Fruit fly (Drosophila melanogaster): ENCODE results near the gene Lcp65Ag2.
"Not testable (repeated sequence)": the region's sequence is repeated elsewhere in the genome, so short reads cannot be mapped to it uniquely, and the experiment has no call there.

Gene Lcp65Ag2

dm6 chr3L:6133546-6133945, at the start of gene Lcp65Ag2:
Gene Lcp65Ag2, minus strand, starts transcription at chr3L:6133593.
- TF ChIP-seq psq (optimal IDR thresholded peaks at IDR 0.05) (no peak), ttk (optimal IDR thresholded peaks at IDR 0.05) (no peak), Myc (optimal IDR thresholded peaks at IDR 0.05) (no peak), Sin3A (optimal IDR thresholded peaks at IDR 0.05) (no peak), h (optimal IDR thresholded peaks at IDR 0.05) (no peak), insv (optimal IDR thresholded peaks at IDR 0.05) (no peak)

- TF ChIP-seq h (optimal IDR thresholded peaks at IDR 0.05) (no peak), insv (optimal IDR thresholded peaks at IDR 0.05) (no peak)
Observed at dm6 chr3L:6181776-6182175, 48.4 kb upstream of the Lcp65Ag2 start, which contains the start of gene CG10274. Gene CG10274, minus strand, starts transcription at chr3L:6181829.

- TF ChIP-seq ttk (optimal IDR thresholded peaks at IDR 0.05) (no peak), h (optimal IDR thresholded peaks at IDR 0.05) (no peak), psq (optimal IDR thresholded peaks at IDR 0.05) (no peak), Myc (optimal IDR thresholded peaks at IDR 0.05) (no peak), Sin3A (optimal IDR thresholded peaks at IDR 0.05) (no peak), insv (optimal IDR thresholded peaks at IDR 0.05) (no peak)
Observed at dm6 chr3L:6173826-6174255, 40.4 kb upstream of the Lcp65Ag2 start, which contains the start of the genes fmt and CG7376. Gene fmt, minus strand, starts transcription at chr3L:6173880. Gene CG7376, plus strand, starts transcription at chr3L:6174248.

DNA sequence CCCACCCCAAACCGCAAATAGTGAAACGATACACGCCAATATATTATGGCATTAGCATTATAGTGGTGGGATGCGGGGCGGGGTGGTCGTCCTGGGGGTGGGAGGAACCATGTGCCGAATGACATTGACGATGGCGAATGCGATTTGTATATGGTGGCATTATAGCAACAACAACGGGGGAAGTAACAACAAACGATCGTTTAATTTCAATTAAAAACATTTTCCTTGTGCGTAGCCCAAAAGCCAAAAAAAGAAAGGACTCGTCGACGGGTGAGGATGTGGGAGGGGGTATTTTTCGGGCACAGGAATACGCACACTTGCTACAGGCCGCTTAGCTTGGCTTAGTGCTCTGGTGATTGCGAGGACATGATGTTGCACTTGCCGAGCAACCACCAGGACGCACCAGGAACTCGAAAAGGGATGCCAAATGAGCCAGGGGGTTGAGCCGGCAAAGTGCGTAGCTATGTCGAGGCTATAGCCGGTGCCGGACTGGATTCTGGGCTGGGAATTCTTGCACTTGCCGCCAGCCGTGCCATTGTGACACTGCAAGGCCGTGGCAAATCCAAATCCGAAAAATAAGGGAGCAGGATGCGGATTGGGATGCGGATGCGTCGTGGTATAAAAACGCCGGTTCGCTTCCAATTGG, 29.2 kb upstream of the Lcp65Ag2 start, which contains the start of gene Prdm13:
Gene Prdm13 (plus strand): TSS at position 645 of the 646 bp plus-strand sequence.
- no peak for TF ChIP-seq psq (optimal IDR thresholded peaks at IDR 0.05)

- TF ChIP-seq Myc (optimal IDR thresholded peaks at IDR 0.05): no peak
- TF ChIP-seq psq (optimal IDR thresholded peaks at IDR 0.05): no peak
- no peak for TF ChIP-seq insv (optimal IDR thresholded peaks at IDR 0.05)
- TF ChIP-seq ttk (optimal IDR thresholded peaks at IDR 0.05): no peak
- no peak for TF ChIP-seq Sin3A (optimal IDR thresholded peaks at IDR 0.05)
- no peak for TF ChIP-seq h (optimal IDR thresholded peaks at IDR 0.05)
Observed at dm6 chr3L:6161997-6162396, 28.6 kb upstream of the Lcp65Ag2 start.

dm6 chr3L:6160514-6160913, 27.1 kb upstream of the Lcp65Ag2 start, which contains the start of gene Cpr65Az:
Gene Cpr65Az, plus strand, starts transcription at chr3L:6160814.
- TF ChIP-seq psq (optimal IDR thresholded peaks at IDR 0.05): no peak
- no peak for TF ChIP-seq insv (optimal IDR thresholded peaks at IDR 0.05)
- no peak for TF ChIP-seq Myc (optimal IDR thresholded peaks at IDR 0.05)
- no peak for TF ChIP-seq h (optimal IDR thresholded peaks at IDR 0.05)
- TF ChIP-seq ttk (optimal IDR thresholded peaks at IDR 0.05): no peak
- no peak for TF ChIP-seq Sin3A (optimal IDR thresholded peaks at IDR 0.05)

- TF ChIP-seq Sin3A (optimal IDR thresholded peaks at IDR 0.05) (no peak), insv (optimal IDR thresholded peaks at IDR 0.05) (no peak), h (optimal IDR thresholded peaks at IDR 0.05) (no peak), Myc (optimal IDR thresholded peaks at IDR 0.05) (no peak), ttk (optimal IDR thresholded peaks at IDR 0.05) (no peak), psq (optimal IDR thresholded peaks at IDR 0.05) (no peak)
Observed at dm6 chr3L:6159863-6160262, 26.5 kb upstream of the Lcp65Ag2 start.

DNA sequence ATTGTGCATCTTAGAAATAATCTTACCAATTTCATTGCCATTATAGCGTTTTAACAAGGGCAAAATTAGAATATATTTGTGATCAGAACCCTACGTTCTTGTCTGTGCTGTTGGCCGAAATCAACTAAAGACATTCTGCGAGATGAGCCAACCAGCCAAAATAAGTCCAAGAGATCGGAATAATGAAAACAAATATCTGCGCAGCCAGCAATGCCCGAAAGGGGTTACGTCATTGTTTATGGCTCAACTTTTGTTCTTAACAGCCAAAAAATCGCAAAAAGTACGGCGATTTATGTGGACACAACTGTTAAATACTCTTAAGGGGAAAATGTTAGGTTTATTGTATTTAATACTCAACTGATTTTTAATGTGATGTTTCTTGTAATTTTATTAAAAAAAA, 25.1 kb upstream of the Lcp65Ag2 start, which contains the start of gene Cpr65Ay:
Gene Cpr65Ay (minus strand): TSS at position 101 of the 400 bp plus-strand sequence.
- TF ChIP-seq h (optimal IDR thresholded peaks at IDR 0.05): no peak
- no peak for TF ChIP-seq psq (optimal IDR thresholded peaks at IDR 0.05)
- TF ChIP-seq ttk (optimal IDR thresholded peaks at IDR 0.05): no peak
- TF ChIP-seq Sin3A (optimal IDR thresholded peaks at IDR 0.05): no peak
- no peak for TF ChIP-seq insv (optimal IDR thresholded peaks at IDR 0.05)
- TF ChIP-seq Myc (optimal IDR thresholded peaks at IDR 0.05): no peak

- TF ChIP-seq h (optimal IDR thresholded peaks at IDR 0.05) (no peak), psq (optimal IDR thresholded peaks at IDR 0.05) (no peak), ttk (optimal IDR thresholded peaks at IDR 0.05) (no peak), Sin3A (optimal IDR thresholded peaks at IDR 0.05) (no peak), Myc (optimal IDR thresholded peaks at IDR 0.05) (no peak), insv (optimal IDR thresholded peaks at IDR 0.05) (no peak)
Observed at dm6 chr3L:6157327-6158032, 24.1 kb upstream of the Lcp65Ag2 start, which contains the start of gene CG13297. Gene CG13297, minus strand, starts transcription at chr3L:6157377.

dm6 chr3L:6154951-6155394, 21.6 kb upstream of the Lcp65Ag2 start:
- no peak for TF ChIP-seq ttk (optimal IDR thresholded peaks at IDR 0.05)
- TF ChIP-seq insv (optimal IDR thresholded peaks at IDR 0.05): no peak
- no peak for TF ChIP-seq h (optimal IDR thresholded peaks at IDR 0.05)
- no peak for TF ChIP-seq Sin3A (optimal IDR thresholded peaks at IDR 0.05)
- no peak for TF ChIP-seq Myc (optimal IDR thresholded peaks at IDR 0.05)
- no peak for TF ChIP-seq psq (optimal IDR thresholded peaks at IDR 0.05)

DNA sequence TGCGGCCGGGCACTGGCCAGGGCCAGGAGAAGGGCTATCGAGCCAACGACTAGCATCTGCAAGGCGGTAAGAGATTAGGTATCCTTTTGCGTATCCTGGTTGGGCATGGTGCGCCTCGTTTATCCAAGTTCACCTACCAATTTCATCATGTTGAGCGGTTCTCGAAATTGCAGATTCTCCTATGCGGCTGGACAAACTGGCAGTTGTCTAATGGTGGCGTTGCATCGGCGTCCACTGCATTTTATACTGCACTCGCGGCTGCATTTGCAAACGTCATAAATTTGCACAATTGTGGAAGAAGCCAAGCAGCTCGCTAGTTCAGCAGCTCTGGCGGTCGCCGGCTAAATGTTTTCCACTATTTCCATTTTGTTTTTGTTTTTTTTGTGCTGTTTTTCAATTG, 19.1 kb upstream of the Lcp65Ag2 start, which contains the start of gene Acp65Aa:
Gene Acp65Aa (minus strand): TSS at position 215 of the 400 bp plus-strand sequence.
- TF ChIP-seq psq (optimal IDR thresholded peaks at IDR 0.05) (no peak), h (optimal IDR thresholded peaks at IDR 0.05) (no peak), Myc (optimal IDR thresholded peaks at IDR 0.05) (no peak), insv (optimal IDR thresholded peaks at IDR 0.05) (no peak), ttk (optimal IDR thresholded peaks at IDR 0.05) (no peak), Sin3A (optimal IDR thresholded peaks at IDR 0.05) (no peak)

dm6 chr3L:6150757-6151354, 17.5 kb upstream of the Lcp65Ag2 start, which contains the start of the genes Cpr65Ax2 and Lcp65Aa:
Gene Cpr65Ax2, minus strand, starts transcription at chr3L:6150857.
Gene Lcp65Aa, plus strand, starts transcription at chr3L:6151304.
- TF ChIP-seq h, ttk, Sin3A (optimal IDR thresholded peaks at IDR 0.05): not testable (repeated sequence)

Data from Kc167 (cell line).